Worm (Caenorhabditis elegans): ENCODE data around the gene C17H12.11.

C17H12.11 gene

ce11 chrIV:6841562-6842282 lies 39.5 kb downstream of the C17H12.11 start:
- TF ChIP-seq unc-55 (GFP tag; optimal IDR thresholded peaks at IDR 0.05): no peak
- no peak for TF ChIP-seq pat-9 (tag; optimal IDR thresholded peaks at IDR 0.05)
- TF ChIP-seq rnt-1 (tag; optimal IDR thresholded peaks at IDR 0.05): no peak
- no peak for TF ChIP-seq fkh-6 (tag; optimal IDR thresholded peaks at IDR 0.05)

ce11 chrIV:6842470-6843008 lies 40.4 kb downstream of the C17H12.11 start, which contains the start of gene lip-1:
lip-1 (plus strand) TSS chrIV:6842958.
- TF ChIP-seq unc-42 (tag; optimal IDR thresholded peaks at IDR 0.05) (no peak), ceh-9 (tag; optimal IDR thresholded peaks at IDR 0.05) (no peak), syd-9 (tag; optimal IDR thresholded peaks at IDR 0.05) (no peak), madf-2 (tag; optimal IDR thresholded peaks at IDR 0.05) (no peak), pha-4 (tag; optimal IDR thresholded peaks at IDR 0.05) (no peak), pqm-1 (tag; optimal IDR thresholded peaks at IDR 0.05) (no peak), ceh-34 (tag; optimal IDR thresholded peaks at IDR 0.05) (no peak), dve-1 (tag; optimal IDR thresholded peaks at IDR 0.05) (no peak), elt-2 (tag; optimal IDR thresholded peaks at IDR 0.05) (no peak), nhr-232 (tag; optimal IDR thresholded peaks at IDR 0.05) (no peak), ceh-14 (tag; optimal IDR thresholded peaks at IDR 0.05) (no peak), pag-3 (tag; optimal IDR thresholded peaks at IDR 0.05; ENCODE audit: borderline replicate concordance) (no peak), F13H6.1 (tag; optimal IDR thresholded peaks at IDR 0.05) (no peak), npax-4 (tag; optimal IDR thresholded peaks at IDR 0.05) (no peak), ceh-6 (GFP tag; optimal IDR thresholded peaks at IDR 0.05) (no peak), elt-4 (tag; optimal IDR thresholded peaks at IDR 0.05) (no peak), unc-3 (GFP tag; conservative IDR thresholded peaks at IDR 0.05) (no peak), unc-3 (tag; optimal IDR thresholded peaks at IDR 0.05) (no peak), lin-11 (tag; optimal IDR thresholded peaks at IDR 0.05) (no peak), ceh-18 (tag; optimal IDR thresholded peaks at IDR 0.05) (no peak)

ce11 chrIV:6852727-6853126 lies 50.5 kb downstream of the C17H12.11 start:
- no peak for TF ChIP-seq eyg-1 (tag; optimal IDR thresholded peaks at IDR 0.05)
- TF ChIP-seq sox-2 (GFP tag; IDR thresholded peaks at IDR 0.05): no peak
- TF ChIP-seq C38D4.7 (GFP tag; optimal IDR thresholded peaks at IDR 0.05): no peak
- TF ChIP-seq pha-2 (tag; optimal IDR thresholded peaks at IDR 0.05): no peak
- TF ChIP-seq zip-5 (tag; optimal IDR thresholded peaks at IDR 0.05): no peak
- no peak for TF ChIP-seq C08G9.2 (tag; optimal IDR thresholded peaks at IDR 0.05)
- TF ChIP-seq ceh-22 (tag; optimal IDR thresholded peaks at IDR 0.05): no peak
- no peak for TF ChIP-seq ceh-2 (tag; optimal IDR thresholded peaks at IDR 0.05)
- TF ChIP-seq nfya-1 (tag; optimal IDR thresholded peaks at IDR 0.05): no peak
- no peak for TF ChIP-seq mec-3 (tag; optimal IDR thresholded peaks at IDR 0.05; ENCODE audit: borderline replicate concordance)
- no peak for TF ChIP-seq dve-1 (tag; optimal IDR thresholded peaks at IDR 0.05)
- TF ChIP-seq pqm-1 (tag; optimal IDR thresholded peaks at IDR 0.05): no peak
- no peak for TF ChIP-seq ceh-6 (GFP tag; optimal IDR thresholded peaks at IDR 0.05)
- no peak for TF ChIP-seq odd-2 (tag; optimal IDR thresholded peaks at IDR 0.05)
- TF ChIP-seq syd-9 (tag; optimal IDR thresholded peaks at IDR 0.05): no peak
- no peak for TF ChIP-seq ceh-9 (tag; optimal IDR thresholded peaks at IDR 0.05)
- no peak for TF ChIP-seq elt-2 (tag; optimal IDR thresholded peaks at IDR 0.05)

Data from whole organism, late embryonic.